Worm (Caenorhabditis elegans) whole organism, late embryonic: ENCODE measurements around the gene W10G6.1.

Experiments used
- C38D4.7 ChIP-seq: fragments of 200-800 bp; sonication (Bioruptor generic); optimal IDR thresholded peaks from 2 replicates; lab custom pipeline; 2018; ENCODE audit warnings: mild to moderate bottlenecking, missing genetic modification characterization, moderate library complexity, missing compliant biosample characterization
- K09A11.1 ChIP-seq: sonication (generic microtip); optimal IDR thresholded peaks from 2 replicates; lab custom pipeline; 2017; ENCODE audit warnings: antibody characterized with exemption, mild to moderate bottlenecking, missing genetic modification characterization, missing compliant biosample characterization; ENCODE audit not compliant: insufficient read depth
- ceh-14 ChIP-seq: sonication (generic microtip); optimal IDR thresholded peaks from 2 replicates; lab custom pipeline; 2016; ENCODE audit warnings: missing genotype, missing genetic modification characterization, missing compliant biosample characterization
- ceh-18 ChIP-seq: sonication (generic microtip); optimal IDR thresholded peaks from 2 replicates; lab custom pipeline; 2016; ENCODE audit warnings: missing genetic modification characterization, missing compliant biosample characterization
- ceh-2 ChIP-seq: sonication (generic microtip); optimal IDR thresholded peaks from 2 replicates; lab custom pipeline; 2016; ENCODE audit warnings: missing genotype, missing genetic modification characterization, missing compliant biosample characterization
- ceh-22 ChIP-seq: sonication (generic microtip); optimal IDR thresholded peaks from 2 replicates; lab custom pipeline; 2017; ENCODE audit warnings: missing biosample characterization, missing genetic modification characterization
- ceh-24 ChIP-seq: sonication (generic microtip); optimal IDR thresholded peaks from 2 replicates; lab custom pipeline; 2016; ENCODE audit warnings: mild to moderate bottlenecking, missing genetic modification characterization, missing compliant biosample characterization
- ceh-31 ChIP-seq: sonication (generic microtip); optimal IDR thresholded peaks from 2 replicates; lab custom pipeline; 2016; ENCODE audit warnings: missing genetic modification characterization, missing compliant biosample characterization
- ceh-34 ChIP-seq: sonication (generic microtip); optimal IDR thresholded peaks from 2 replicates; lab custom pipeline; 2016; ENCODE audit warnings: mild to moderate bottlenecking, missing genetic modification characterization, missing compliant biosample characterization
- ceh-6 ChIP-seq: fragments of 200-800 bp; sonication (Bioruptor generic); optimal IDR thresholded peaks from 2 replicates; lab custom pipeline; 2018; ENCODE audit warnings: mild to moderate bottlenecking, missing genetic modification characterization, missing compliant biosample characterization
- elt-2 ChIP-seq: sonication (generic microtip); optimal IDR thresholded peaks from 2 replicates; lab custom pipeline; 2016; ENCODE audit warnings: missing genetic modification reagents, missing genetic modification characterization, missing compliant biosample characterization
- eyg-1 ChIP-seq: sonication (generic microtip); optimal IDR thresholded peaks from 2 replicates; lab custom pipeline; 2016; ENCODE audit warnings: missing genotype, missing genetic modification characterization, missing compliant biosample characterization
- fax-1 ChIP-seq: sonication (generic microtip); optimal IDR thresholded peaks from 2 replicates; lab custom pipeline; 2016; ENCODE audit warnings: missing genotype, missing genetic modification characterization, missing compliant biosample characterization
- hlh-15 ChIP-seq: sonication (generic microtip); optimal IDR thresholded peaks from 2 replicates; lab custom pipeline; 2016; ENCODE audit warnings: missing genetic modification characterization, missing compliant biosample characterization
- hlh-30 ChIP-seq: sonication (generic microtip); optimal IDR thresholded peaks from 2 replicates; lab custom pipeline; 2017; ENCODE audit warnings: antibody characterized with exemption, missing genetic modification characterization, missing compliant biosample characterization; ENCODE audit not compliant: insufficient read depth
- hlh-6 ChIP-seq: sonication (generic microtip); optimal IDR thresholded peaks from 2 replicates; lab custom pipeline; 2016; ENCODE audit warnings: missing genotype, missing genetic modification characterization, missing compliant biosample characterization
- mec-3 ChIP-seq: sonication (generic microtip); optimal IDR thresholded peaks from 2 replicates; lab custom pipeline; 2016; ENCODE audit warnings: borderline replicate concordance, missing genetic modification characterization, missing compliant biosample characterization
- nfya-1 ChIP-seq: sonication (generic microtip); optimal IDR thresholded peaks from 2 replicates; lab custom pipeline; 2017; ENCODE audit warnings: missing genetic modification characterization, mild to moderate bottlenecking, missing compliant biosample characterization, antibody characterized with exemption, moderate library complexity
- nhr-11 ChIP-seq: fragments of 150-350 bp; optimal IDR thresholded peaks from 2 replicates; lab custom pipeline; 2014; ENCODE audit warnings: missing biosample characterization, missing genetic modification characterization
- nhr-232 ChIP-seq: sonication (generic microtip); optimal IDR thresholded peaks from 2 replicates; lab custom pipeline; 2016; ENCODE audit warnings: missing genetic modification characterization, missing compliant biosample characterization
- npax-4 ChIP-seq: sonication (generic microtip); optimal IDR thresholded peaks from 2 replicates; lab custom pipeline; 2016; ENCODE audit warnings: missing genetic modification characterization, missing compliant biosample characterization
- odd-2 ChIP-seq: sonication (generic microtip); optimal IDR thresholded peaks from 2 replicates; lab custom pipeline; 2017; ENCODE audit warnings: antibody characterized with exemption, mild to moderate bottlenecking, missing genetic modification characterization, missing compliant biosample characterization
- pha-4 ChIP-seq: fragments of 150-350 bp; optimal IDR thresholded peaks from 2 replicates; lab custom pipeline; 2018; ENCODE audit warnings: missing biosample characterization, missing genetic modification reagents, missing genetic modification characterization
- pqm-1 ChIP-seq: sonication (generic microtip); optimal IDR thresholded peaks from 2 replicates; lab custom pipeline; 2016; ENCODE audit warnings: missing genetic modification characterization, missing compliant biosample characterization
- ref-2 ChIP-seq: sonication (generic microtip); optimal IDR thresholded peaks from 2 replicates; lab custom pipeline; 2016; ENCODE audit warnings: missing genetic modification characterization, missing compliant biosample characterization
- sdc-2 ChIP-seq: sonication (generic microtip); optimal IDR thresholded peaks from 2 replicates; lab custom pipeline; 2016; ENCODE audit warnings: missing genotype, missing genetic modification characterization, missing compliant biosample characterization
- sox-4 ChIP-seq: sonication (generic microtip); optimal IDR thresholded peaks from 2 replicates; lab custom pipeline; 2017; ENCODE audit warnings: mild to moderate bottlenecking, missing genetic modification characterization, inconsistent platforms, missing compliant biosample characterization
- syd-9 ChIP-seq: sonication (generic microtip); optimal IDR thresholded peaks from 2 replicates; lab custom pipeline; 2016; ENCODE audit warnings: mild to moderate bottlenecking, missing genetic modification characterization, moderate library complexity, missing compliant biosample characterization
- tbx-2 ChIP-seq: sonication (generic microtip); optimal IDR thresholded peaks from 2 replicates; lab custom pipeline; 2016; ENCODE audit warnings: missing genetic modification characterization, missing compliant biosample characterization
- ttx-3 ChIP-seq: sonication (generic microtip); optimal IDR thresholded peaks from 2 replicates; lab custom pipeline; 2016; ENCODE audit warnings: missing genetic modification reagents, missing genetic modification characterization, missing compliant biosample characterization
- unc-42 ChIP-seq: sonication (generic microtip); optimal IDR thresholded peaks from 2 replicates; lab custom pipeline; 2016; ENCODE audit warnings: missing genotype, missing genetic modification characterization, missing compliant biosample characterization
- unc-86 ChIP-seq: sonication (generic microtip); optimal IDR thresholded peaks from 2 replicates; lab custom pipeline; 2016; ENCODE audit warnings: missing genetic modification characterization, missing compliant biosample characterization
- zip-5 ChIP-seq: sonication (generic microtip); optimal IDR thresholded peaks from 2 replicates; lab custom pipeline; 2016; ENCODE audit warnings: missing genetic modification characterization, missing compliant biosample characterization
- ztf-16 ChIP-seq: sonication (generic microtip); optimal IDR thresholded peaks from 2 replicates; lab custom pipeline; 2017; ENCODE audit warnings: missing genetic modification characterization, missing compliant biosample characterization

Gene W10G6.1

ce11 chrX:16271147-16271546, 26.2 kb downstream of the W10G6.1 start (continued):
- TF ChIP-seq hlh-30 (tag; lab: Kevin White, UChicago) (no peak), syd-9 (tag; lab: Kevin White, UChicago) (no peak), mec-3 (tag; lab: Kevin White, UChicago) (no peak), sox-4 (tag; lab: Kevin White, UChicago) (peak; percentile 6), C38D4.7 (GFP tag; lab: Kevin White, UChicago) (peak; percentile 13), ceh-34 (peak; percentile 5), odd-2 (tag; lab: Kevin White, UChicago) (no peak)

DNA sequence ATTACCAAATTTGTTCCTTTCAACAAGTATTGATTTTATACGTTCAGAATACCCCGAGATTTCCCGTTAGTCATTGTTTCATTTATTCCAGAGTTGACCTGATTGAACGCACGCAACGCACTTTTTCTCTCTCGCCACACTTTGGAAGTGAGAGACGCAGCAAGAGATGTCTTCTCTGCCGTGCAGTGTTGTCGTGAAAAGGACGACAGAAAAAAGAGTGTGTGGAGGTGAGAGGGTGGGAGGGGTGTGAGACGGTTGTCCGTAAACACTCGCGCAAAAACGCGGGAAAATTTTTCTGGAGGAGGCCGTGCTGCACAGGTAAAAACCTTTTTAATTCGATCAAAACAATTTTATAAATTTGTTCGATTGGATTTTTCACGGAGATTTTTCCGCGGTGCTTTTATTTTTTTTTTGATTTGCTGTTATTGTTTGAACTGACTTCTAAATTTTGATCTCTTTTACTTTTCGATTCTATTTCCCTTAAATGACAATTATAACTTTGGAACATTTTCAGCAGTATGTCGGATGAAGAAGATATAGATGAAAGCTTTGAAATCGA, 30.3 kb downstream of the W10G6.1 start, which contains the start of gene sdc-1:
TSS of gene sdc-1 (plus strand) at position 509 of the 559 bp plus-strand sequence.
- TF ChIP-seq K09A11.1 (tag; lab: Kevin White, UChicago) (no peak), ceh-18 (tag; lab: Kevin White, UChicago) (peak; percentile 9), ceh-31 (tag; lab: Kevin White, UChicago) (peak; percentile 8), ztf-16 (peak; percentile 14), fax-1 (tag; lab: Kevin White, UChicago) (no peak), hlh-6 (no peak), C38D4.7 (GFP tag; lab: Kevin White, UChicago) (no peak), tbx-2 (tag; lab: Kevin White, UChicago) (peak; percentile 38), unc-42 (tag; lab: Kevin White, UChicago) (peak; percentile 14), nfya-1 (tag; lab: Kevin White, UChicago) (peak; percentile 48), ref-2 (peak; percentile 1), sdc-2 (tag; lab: Kevin White, UChicago) (peak; percentile 38)

ce11 chrX:16283103-16283502, 38.1 kb downstream of the W10G6.1 start, which contains the start of gene F52E10.2:
F52E10.2 (minus strand) TSS chrX:16283203.
- TF ChIP-seq fax-1 (tag; lab: Kevin White, UChicago) = no peak
- TF ChIP-seq, all 69 proteins: peak for 0

DNA sequence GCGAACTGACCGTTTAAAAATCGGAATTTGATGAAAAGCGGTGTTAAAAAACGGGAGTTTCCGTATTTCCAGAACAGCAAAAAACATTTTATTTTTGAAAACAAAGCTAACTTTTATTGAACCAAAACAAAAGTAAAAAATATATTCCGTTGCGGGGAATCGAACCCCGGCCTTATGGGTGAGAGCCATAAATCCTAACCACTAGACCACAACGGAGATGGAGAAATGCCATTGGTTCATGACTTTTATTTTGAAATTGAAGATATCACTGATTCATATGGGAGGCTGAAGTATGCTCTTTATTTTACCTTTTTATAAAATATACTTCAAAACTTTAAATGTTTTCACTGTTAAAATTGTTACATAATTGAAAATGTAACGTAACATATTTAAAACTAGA, 40.2 kb downstream of the W10G6.1 start:
- TF ChIP-seq eyg-1 (tag; lab: Kevin White, UChicago) = no peak

- no peak for TF ChIP-seq eyg-1 (tag; lab: Kevin White, UChicago)
- no peak for TF ChIP-seq nhr-11 (tag; lab: Kevin White, UChicago)
- no peak for TF ChIP-seq ceh-6
- no peak for TF ChIP-seq nhr-232 (tag; lab: Kevin White, UChicago)
- TF ChIP-seq ceh-14 (tag; lab: Kevin White, UChicago) = no peak
- TF ChIP-seq hlh-15 (tag; lab: Kevin White, UChicago) = no peak
- TF ChIP-seq odd-2 (tag; lab: Kevin White, UChicago) = no peak
- no peak for TF ChIP-seq K09A11.1 (tag; lab: Kevin White, UChicago)
- no peak for TF ChIP-seq ttx-3 (tag; lab: Kevin White, UChicago)
- TF ChIP-seq pqm-1 (tag; lab: Kevin White, UChicago) = no peak
- TF ChIP-seq elt-2 (tag; lab: Kevin White, UChicago) = no peak
- no peak for TF ChIP-seq ceh-22 (tag; lab: Kevin White, UChicago)
- TF ChIP-seq C38D4.7 (GFP tag; lab: Kevin White, UChicago) = no peak
- no peak for TF ChIP-seq unc-86
- TF ChIP-seq ceh-2 (tag; lab: Kevin White, UChicago) = no peak
- TF ChIP-seq ceh-24 (tag; lab: Kevin White, UChicago) = no peak
- TF ChIP-seq zip-5 = no peak
- no peak for TF ChIP-seq npax-4 (tag; lab: Kevin White, UChicago)
- no peak for TF ChIP-seq pha-4
Measured at ce11 chrX:16289635-16290034, 44.6 kb downstream of the W10G6.1 start.
